Fruit fly (Drosophila melanogaster) whole organism: Measurements from ENCODE around the gene CG10298.

Source experiments
- pan ChIP-seq: fragments of >200 bp; optimal IDR thresholded peaks from 2 replicates; lab custom pipeline; 2017
- psq ChIP-seq: fragments of >200 bp; optimal IDR thresholded peaks from 2 replicates; lab custom pipeline; 2017
- usp ChIP-seq: fragments of >200 bp; optimal IDR thresholded peaks from 2 replicates; lab custom pipeline; 2017; ENCODE audit warnings: missing biosample characterization, missing genetic modification characterization, mixed read lengths

dm6 chr3R:6368550-6369238 lies 25.9 kb downstream of the CG10298 start, which contains the start of gene CG10286:
- no peak for TF ChIP-seq pan (lab: Kevin White, UChicago)
- no peak for TF ChIP-seq psq (lab: Kevin White, UChicago)
- no peak for TF ChIP-seq usp (GFP tag; lab: Kevin White, UChicago)
